Worm (Caenorhabditis elegans): ENCODE measurements around the gene Y49A3A.4.

The Y49A3A.4 gene

DNA sequence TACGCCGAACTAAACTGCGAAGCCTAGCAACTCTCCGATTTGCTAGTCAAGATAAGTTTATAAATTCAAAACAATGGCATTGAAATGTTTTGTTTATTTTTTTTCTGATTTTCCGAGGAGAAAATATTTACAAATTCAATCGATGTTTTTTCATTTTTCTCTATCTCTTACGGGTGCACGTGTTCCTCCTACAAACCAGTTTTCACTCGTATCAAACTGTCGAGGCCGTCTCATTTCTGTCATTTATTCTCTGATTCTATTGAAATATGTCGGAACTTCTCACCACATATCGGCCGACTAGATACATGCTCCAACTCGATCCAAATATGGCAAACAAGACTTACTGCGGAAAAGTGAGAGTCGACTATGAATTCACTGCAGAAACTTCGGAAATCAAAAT lies 27.2 kb downstream of the Y49A3A.4 start, which contains the start of gene F47B8.8:
Gene F47B8.8 (plus strand): TSS at position 257 of the 400 bp plus-strand sequence.
- TF ChIP-seq mab-9 (GFP tag; IDR thresholded peaks at IDR 0.05) (no peak), skn-1 (tag; optimal IDR thresholded peaks at IDR 0.05) (no peak), grh-1 (GFP tag; IDR thresholded peaks at IDR 0.05) (peak; percentile 65), nhr-11 (tag; optimal IDR thresholded peaks at IDR 0.05) (no peak), pag-3 (tag; optimal IDR thresholded peaks at IDR 0.05; ENCODE audit: borderline replicate concordance, insufficient read depth) (no peak), egl-13 (tag; optimal IDR thresholded peaks at IDR 0.05) (no peak), lin-15B (tag; optimal IDR thresholded peaks at IDR 0.05) (no peak), ama-1 (optimal IDR thresholded peaks at IDR 0.05) (no peak), nhr-28 (tag; optimal IDR thresholded peaks at IDR 0.05) (no peak), ztf-11 (tag; optimal IDR thresholded peaks at IDR 0.05) (no peak), lin-14 (GFP tag; optimal IDR thresholded peaks at IDR 0.05) (peak; percentile 55), mep-1 (tag; optimal IDR thresholded peaks at IDR 0.05) (no peak), nhr-12 (tag; optimal IDR thresholded peaks at IDR 0.05) (no peak), jun-1 (tag; optimal IDR thresholded peaks at IDR 0.05) (no peak), nhr-19 (GFP tag; conservative IDR thresholded peaks at IDR 0.05) (no peak), nhr-84 (tag; optimal IDR thresholded peaks at IDR 0.05) (no peak), snu-23 (GFP tag; optimal IDR thresholded peaks at IDR 0.05) (peak; percentile 36), lin-13 (GFP tag; optimal IDR thresholded peaks at IDR 0.05) (no peak), sox-4 (tag; optimal IDR thresholded peaks at IDR 0.05) (no peak), nhr-90 (tag; optimal IDR thresholded peaks at IDR 0.05; ENCODE audit: poor library complexity) (no peak), mdl-1 (tag; optimal IDR thresholded peaks at IDR 0.05) (peak in 1 of 2 experiments; percentile 20), Y116A8C.19 (tag; optimal IDR thresholded peaks at IDR 0.05; ENCODE audit: borderline replicate concordance) (no peak), ets-5 (GFP tag; IDR thresholded peaks at IDR 0.05) (no peak), vab-15 (tag; optimal IDR thresholded peaks at IDR 0.05) (no peak), fos-1 (tag; optimal IDR thresholded peaks at IDR 0.05) (no peak), dsc-1 (tag; optimal IDR thresholded peaks at IDR 0.05) (no peak), unc-98 (GFP tag; IDR thresholded peaks at IDR 0.05) (no peak), snpc-4 (tag; optimal IDR thresholded peaks at IDR 0.05) (no peak), rnt-1 (tag; optimal IDR thresholded peaks at IDR 0.05) (no peak), aly-2 (tag; optimal IDR thresholded peaks at IDR 0.05) (no peak), blmp-1 (tag; optimal IDR thresholded peaks at IDR 0.05) (peak; percentile 73), hlh-4 (tag; optimal IDR thresholded peaks at IDR 0.05) (no peak), hlh-17 (GFP tag; optimal IDR thresholded peaks at IDR 0.05; ENCODE audit: borderline replicate concordance) (no peak), swsn-7 (tag; optimal IDR thresholded peaks at IDR 0.05) (no peak), ceh-8 (GFP tag; optimal IDR thresholded peaks at IDR 0.05) (no peak), nhr-47 (tag; optimal IDR thresholded peaks at IDR 0.05) (no peak), nhr-85 (tag) (peak; percentile 75), fkh-4 (tag; optimal IDR thresholded peaks at IDR 0.05; ENCODE audit: borderline replicate concordance) (no peak), isw-1 (GFP tag; IDR thresholded peaks at IDR 0.05) (no peak), elt-2 (tag; optimal IDR thresholded peaks at IDR 0.05) (no peak), C34B4.2 (tag; optimal IDR thresholded peaks at IDR 0.05) (no peak), nhr-237 (tag; optimal IDR thresholded peaks at IDR 0.05) (no peak), fkh-10 (GFP tag; optimal IDR thresholded peaks at IDR 0.05) (no peak), nhr-71 (tag; optimal IDR thresholded peaks at IDR 0.05) (peak; percentile 5), elt-3 (tag; optimal IDR thresholded peaks at IDR 0.05) (peak in 1 of 6 experiments; percentile 58), unc-130 (tag; optimal IDR thresholded peaks at IDR 0.05) (no peak), nhr-77 (tag; optimal IDR thresholded peaks at IDR 0.05) (no peak)

All from whole organism, L1 larva.